Worm (Caenorhabditis elegans): Measurements from ENCODE around the gene rpl-38.
A peak's percentile ranks its signal among the peaks of the same experiment; 100 is the strongest.

DNA sequence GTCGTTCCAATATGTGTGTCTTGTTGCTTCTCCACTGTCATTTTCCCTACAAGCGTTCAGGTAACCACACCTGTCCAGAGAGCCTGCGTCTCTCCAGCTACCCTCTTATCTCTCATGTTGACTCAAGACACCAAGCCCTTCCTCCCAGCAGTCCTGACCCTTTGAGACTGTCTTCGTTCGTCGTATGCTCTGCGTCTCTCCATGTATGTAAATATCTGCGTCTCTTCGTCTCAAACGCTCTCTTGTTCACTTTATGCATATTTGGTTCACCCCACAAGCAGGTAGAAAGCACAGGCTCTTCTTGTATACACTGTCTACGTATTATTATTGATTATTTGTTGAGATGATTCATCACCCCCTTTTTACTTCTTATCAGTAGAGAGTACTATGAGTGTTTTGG lies 14.2 kb upstream of the rpl-38 start:
- TF ChIP-seq flt-1 (GFP tag; IDR thresholded peaks at IDR 0.05) (no peak), med-1 (GFP tag; optimal IDR thresholded peaks at IDR 0.05; ENCODE audit: insufficient read depth) (no peak), klf-2 (GFP tag; conservative IDR thresholded peaks at IDR 0.05) (no peak), T22C8.4 (GFP tag; IDR thresholded peaks at IDR 0.05) (no peak), ztf-29 (GFP tag; IDR thresholded peaks at IDR 0.05) (peak; percentile 53; the same call in 1 of the 2 replicates), ref-1 (GFP tag; conservative IDR thresholded peaks at IDR 0.05) (no peak), cog-1 (tag; optimal IDR thresholded peaks at IDR 0.05) (peak; percentile 12)

Measured in whole organism, midembryonic.